Worm (Caenorhabditis elegans) whole organism, L4/young adult: ENCODE data around the gene srv-9.

ENCODE experiments used
- W03F9.2 ChIP-seq: fragments of 150-350 bp; optimal IDR thresholded peaks from 2 replicates; lab custom pipeline; 2014; ENCODE audit warnings: missing biosample characterization, missing genetic modification characterization
- dao-5 ChIP-seq: sonication (generic microtip); optimal IDR thresholded peaks from 2 replicates; lab custom pipeline; 2016; ENCODE audit warnings: missing genotype, missing genetic modification characterization, moderate library complexity, missing compliant biosample characterization
- him-1 ChIP-seq: sonication (generic microtip); optimal IDR thresholded peaks from 2 replicates; lab custom pipeline; 2016; ENCODE audit warnings: missing genotype, missing genetic modification reagents, missing genetic modification characterization, missing compliant biosample characterization

Gene srv-9

ce11 chrV:13411225-13411991, 11.5 kb downstream of the srv-9 start:
- TF ChIP-seq W03F9.2: no peak
- TF ChIP-seq dao-5: no peak
- no peak for TF ChIP-seq him-1

- no peak for TF ChIP-seq dao-5
- no peak for TF ChIP-seq him-1
- TF ChIP-seq W03F9.2: no peak
Observed at ce11 chrV:13410688-13411087, 12.3 kb downstream of the srv-9 start, which contains the start of gene F53F1.4. TSS of gene F53F1.4 (plus strand) at chrV:13411077.

- TF ChIP-seq him-1 (no peak), W03F9.2 (no peak), dao-5 (no peak)
Observed at ce11 chrV:13409089-13409488, 13.9 kb downstream of the srv-9 start.

- TF ChIP-seq him-1 (no peak), W03F9.2 (no peak), dao-5 (no peak)
Observed at ce11 chrV:13408440-13408839, 14.5 kb downstream of the srv-9 start.

- no peak for TF ChIP-seq dao-5
- no peak for TF ChIP-seq W03F9.2
- no peak for TF ChIP-seq him-1
Observed at ce11 chrV:13407913-13408312, 15.0 kb downstream of the srv-9 start, which contains the start of gene F53F1.3. TSS of gene F53F1.3 (plus strand) at chrV:13408242.

- TF ChIP-seq him-1 (no peak), W03F9.2 (no peak), dao-5 (no peak)
Observed at ce11 chrV:13406511-13406910, 16.4 kb downstream of the srv-9 start, which contains the start of gene F53F1.2. TSS of gene F53F1.2 (plus strand) at chrV:13406816.

ce11 chrV:13406032-13406431, 16.9 kb downstream of the srv-9 start, which contains the start of gene cutl-1:
TSS of gene cutl-1 (minus strand) at chrV:13406114.
- TF ChIP-seq W03F9.2: no peak

ce11 chrV:13402524-13402923, 20.4 kb downstream of the srv-9 start:
- TF ChIP-seq dao-5 (no peak), him-1 (no peak), W03F9.2 (no peak)

ce11 chrV:13401669-13402068, 21.3 kb downstream of the srv-9 start:
- TF ChIP-seq dao-5: no peak
- TF ChIP-seq W03F9.2: no peak
- TF ChIP-seq him-1: no peak

ce11 chrV:13396426-13396825, 26.5 kb downstream of the srv-9 start:
- TF ChIP-seq dao-5 (no peak), W03F9.2 (no peak), him-1 (peak; percentile 70)

ce11 chrV:13394968-13395367, 28.0 kb downstream of the srv-9 start:
- TF ChIP-seq dao-5: no peak
- no peak for TF ChIP-seq him-1
- no peak for TF ChIP-seq W03F9.2

ce11 chrV:13393333-13393803, 29.6 kb downstream of the srv-9 start:
- TF ChIP-seq dao-5 (no peak), W03F9.2 (no peak), him-1 (no peak)

ce11 chrV:13391378-13392258, 31.3 kb downstream of the srv-9 start, which contains the start of gene somi-1:
TSS of gene somi-1 (minus strand) at chrV:13391395.
- TF ChIP-seq him-1 (peak; percentile 8), dao-5 (no peak)

ce11 chrV:13390936-13391335, 32.0 kb downstream of the srv-9 start:
- TF ChIP-seq him-1 (no peak), W03F9.2 (no peak), dao-5 (no peak)

- TF ChIP-seq him-1: no peak
- TF ChIP-seq dao-5: no peak
- no peak for TF ChIP-seq W03F9.2
Observed at ce11 chrV:13389454-13389853, 33.5 kb downstream of the srv-9 start.

- TF ChIP-seq dao-5: no peak
- no peak for TF ChIP-seq him-1
- TF ChIP-seq W03F9.2: no peak
Observed at ce11 chrV:13388961-13389360, 34.0 kb downstream of the srv-9 start.
